Worm (Caenorhabditis elegans) whole organism, dauer: Measurements from ENCODE around the gene C13G5.2.

Source experiments
- unc-62 ChIP-seq: sonication (generic microtip); optimal IDR thresholded peaks from 2 replicates; lab custom pipeline; 2017; ENCODE audit warnings: missing biosample characterization, missing genetic modification reagents, missing genetic modification characterization

The C13G5.2 gene

DNA sequence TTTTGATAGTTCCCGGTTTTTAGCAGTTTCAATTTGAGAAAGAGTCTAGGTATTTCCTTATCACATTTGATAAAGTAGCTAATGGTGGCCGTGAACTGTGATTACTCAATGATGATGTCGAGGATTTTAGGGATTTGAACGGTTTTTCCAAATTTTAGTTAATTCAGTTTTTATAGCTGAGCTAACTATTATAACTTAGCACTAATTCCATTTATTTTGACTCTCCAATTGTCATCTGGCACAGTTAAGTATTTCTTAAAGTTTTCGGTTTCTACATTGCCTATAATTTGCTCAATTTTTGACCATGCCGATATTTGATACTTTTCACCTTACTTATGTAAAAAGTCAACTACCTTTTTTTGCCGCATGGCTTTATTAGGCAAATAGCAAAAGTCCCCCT lies 45.0 kb downstream of the C13G5.2 start:
- no peak for TF ChIP-seq unc-62 (GFP tag; lab: Kevin White, UChicago)

DNA sequence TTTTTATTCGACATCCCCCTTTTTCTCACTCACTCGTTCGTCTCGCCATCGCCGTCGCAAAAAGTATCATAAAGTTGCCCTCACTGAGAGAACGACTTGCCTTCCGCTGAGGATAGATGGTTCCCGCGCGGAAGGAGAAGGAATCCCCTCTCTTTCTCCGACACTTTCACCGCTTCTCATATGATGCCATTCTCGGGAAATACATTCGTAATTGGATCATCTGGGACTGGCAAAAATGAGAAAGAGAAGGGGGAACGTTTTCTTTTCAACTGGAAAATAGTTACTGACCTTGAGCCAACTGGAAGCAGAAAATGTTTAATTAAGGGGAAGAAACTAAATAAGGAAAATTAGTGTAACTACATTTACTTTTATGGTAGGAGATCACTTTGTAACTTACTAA lies 46.4 kb downstream of the C13G5.2 start:
- TF ChIP-seq unc-62 (GFP tag; lab: Kevin White, UChicago): no peak

DNA sequence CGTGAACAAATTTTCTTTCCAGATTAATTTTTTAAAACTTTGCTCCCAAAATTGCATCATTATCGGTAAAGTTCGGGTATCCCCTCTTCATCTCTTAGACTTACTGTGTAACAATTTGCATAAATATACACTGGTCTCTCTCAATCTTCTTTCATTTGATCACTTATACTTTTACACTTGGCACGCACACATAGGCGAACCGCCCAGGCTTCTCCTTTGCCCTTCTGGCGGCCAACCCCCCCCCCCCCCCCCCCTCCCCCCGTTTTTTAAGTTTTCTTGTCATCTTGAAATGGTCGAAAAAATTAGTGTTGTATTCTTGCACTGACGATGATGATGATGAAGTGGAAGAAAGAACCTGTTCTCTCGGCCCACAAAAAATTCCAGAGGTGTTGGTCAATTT lies 48.0 kb downstream of the C13G5.2 start:
- no peak for TF ChIP-seq unc-62 (GFP tag; lab: Kevin White, UChicago)
